Fruit fly (Drosophila melanogaster) whole organism, embryonic: ENCODE measurements around the gene CG34462.

ENCODE experiments used
- CG10366 ChIP-seq: fragments of 200-800 bp; sonication (Bioruptor generic); IDR thresholded peaks from 2 replicates; pipeline ENCODE4 v1.3.6; 2022; ENCODE audit warnings: missing biosample characterization, missing genetic modification characterization
- CG10431 ChIP-seq: fragments of 200-800 bp; sonication (Bioruptor generic); optimal IDR thresholded peaks from 3 replicates; lab custom pipeline; 2018; ENCODE audit warnings: missing biosample characterization, mild to moderate bottlenecking, missing genetic modification characterization
- CG10462 ChIP-seq: fragments of 200-800 bp; sonication (Bioruptor generic); optimal IDR thresholded peaks from 2 replicates; lab custom pipeline; 2016; ENCODE audit warnings: missing biosample characterization, missing genetic modification characterization
- CG11560 ChIP-seq: fragments of 200-800 bp; sonication (Bioruptor generic); IDR thresholded peaks from 3 replicates; pipeline ENCODE4 v1.3.6; 2022; ENCODE audit warnings: missing biosample characterization, missing genetic modification characterization
- CG11695 ChIP-seq: fragments of 200-800 bp; sonication (Bioruptor generic); IDR thresholded peaks from 3 replicates; pipeline ENCODE4 v1.3.6; 2022; ENCODE audit warnings: missing biosample characterization, missing genetic modification characterization
- CG12219 ChIP-seq: fragments of 200-800 bp; sonication (Bioruptor generic); optimal IDR thresholded peaks from 3 replicates; lab custom pipeline; 2018; ENCODE audit warnings: missing biosample characterization, mild to moderate bottlenecking, missing genetic modification characterization
- CG13296 ChIP-seq: fragments of 200-800 bp; sonication (Bioruptor generic); optimal IDR thresholded peaks from 3 replicates; lab custom pipeline; 2018; ENCODE audit warnings: missing biosample characterization, mild to moderate bottlenecking, missing genetic modification characterization
- CG16863 ChIP-seq: fragments of 200-800 bp; sonication (Bioruptor generic); optimal IDR thresholded peaks from 3 replicates; lab custom pipeline; 2016; ENCODE audit warnings: missing biosample characterization, missing genetic modification characterization
- CG17612 ChIP-seq: fragments of 200-800 bp; sonication (Bioruptor generic); IDR thresholded peaks from 2 replicates; pipeline ENCODE4 v1.3.6; 2022; ENCODE audit warnings: missing biosample characterization, missing genetic modification characterization
- CG1792 ChIP-seq: fragments of 200-800 bp; sonication (Bioruptor generic); optimal IDR thresholded peaks from 2 replicates; lab custom pipeline; 2016; ENCODE audit warnings: missing biosample characterization, missing genetic modification characterization
- CG34422 ChIP-seq: fragments of 200-800 bp; sonication (Bioruptor generic); IDR thresholded peaks from 3 replicates; pipeline ENCODE4 v1.3.6; 2022; ENCODE audit warnings: missing biosample characterization, missing genetic modification characterization
- CG42726 ChIP-seq: fragments of 200-800 bp; sonication (Bioruptor generic); IDR thresholded peaks from 2 replicates; pipeline ENCODE4 v1.3.6; 2022; ENCODE audit warnings: missing biosample characterization, missing genetic modification characterization; ENCODE audit not compliant: partially characterized antibody
- CG4360 ChIP-seq: fragments of 200-800 bp; sonication (Bioruptor generic); IDR thresholded peaks from 2 replicates; pipeline ENCODE4 v1.3.6; 2022; ENCODE audit warnings: missing biosample characterization, missing genetic modification characterization
- CG6254 ChIP-seq: fragments of 200-800 bp; sonication (Bioruptor generic); optimal IDR thresholded peaks from 3 replicates; lab custom pipeline; 2017; ENCODE audit warnings: mild to moderate bottlenecking, missing biosample characterization, missing genetic modification reagents, missing genetic modification characterization
- CG6689 ChIP-seq: fragments of 200-800 bp; sonication (Bioruptor generic); IDR thresholded peaks from 2 replicates; pipeline ENCODE4 v1.3.6; 2022; ENCODE audit warnings: missing biosample characterization, missing genetic modification characterization
- CG7786 ChIP-seq: fragments of 200-800 bp; sonication (Bioruptor generic); optimal IDR thresholded peaks from 2 replicates; lab custom pipeline; 2016; ENCODE audit warnings: missing biosample characterization, missing genetic modification characterization
- CG7987 ChIP-seq: fragments of 200-800 bp; sonication (Bioruptor generic); optimal IDR thresholded peaks from 2 replicates; lab custom pipeline; 2018; ENCODE audit warnings: missing biosample characterization, mild to moderate bottlenecking, missing genetic modification characterization, moderate library complexity
- CG8359 ChIP-seq: fragments of 200-800 bp; sonication (Bioruptor generic); optimal IDR thresholded peaks from 2 replicates; lab custom pipeline; 2017; ENCODE audit warnings: missing biosample characterization, mild to moderate bottlenecking, missing genetic modification characterization, borderline replicate concordance
- CG8765 ChIP-seq: fragments of 200-800 bp; sonication (Bioruptor generic); IDR thresholded peaks from 2 replicates; pipeline ENCODE4 v1.3.6; 2022; ENCODE audit warnings: missing biosample characterization, missing genetic modification characterization
- CG9609 ChIP-seq: fragments of 200-800 bp; sonication (Bioruptor generic); optimal IDR thresholded peaks from 3 replicates; lab custom pipeline; 2016; ENCODE audit warnings: missing biosample characterization, missing genetic modification characterization
- CrebB ChIP-seq: fragments of 200-800 bp; sonication (Bioruptor generic); optimal IDR thresholded peaks from 3 replicates; lab custom pipeline; 2018; ENCODE audit warnings: missing biosample characterization, mild to moderate bottlenecking, missing genetic modification characterization
- D ChIP-seq, 2 experiments: fragments of 200-800 bp in 1 of 2; fragments of >200 bp in 1 of 2; sonication (Bioruptor generic) in 1 of 2; optimal IDR thresholded peaks; 2 replicates in 1 of 2; 3 replicates in 1 of 2; lab custom pipeline; 2017; ENCODE audit warnings: mild to moderate bottlenecking in 1 of 2, missing biosample characterization in 1 of 2, missing genetic modification characterization in 1 of 2, missing genetic modification reagents in 1 of 2
- E2f1 ChIP-seq: fragments of 200-800 bp; sonication (Bioruptor generic); IDR thresholded peaks from 2 replicates; pipeline ENCODE4 v1.3.6; 2022; ENCODE audit warnings: missing biosample characterization, missing genetic modification characterization
- ERR ChIP-seq: fragments of 200-800 bp; sonication (Bioruptor generic); optimal IDR thresholded peaks from 2 replicates; lab custom pipeline; 2016; ENCODE audit warnings: missing biosample characterization, missing genetic modification characterization
- HLH3B ChIP-seq: fragments of 200-800 bp; sonication (Bioruptor generic); IDR thresholded peaks from 2 replicates; pipeline ENCODE4 v1.3.6; 2022; ENCODE audit warnings: missing biosample characterization, missing genetic modification characterization
- Hsf ChIP-seq: fragments of 200-800 bp; sonication (Bioruptor generic); optimal IDR thresholded peaks from 3 replicates; lab custom pipeline; 2016; ENCODE audit warnings: missing biosample characterization, missing genetic modification characterization
- MBD-R2 ChIP-seq: fragments of 200-800 bp; sonication (Bioruptor generic); IDR thresholded peaks from 2 replicates; pipeline ENCODE4 v1.3.6; 2022; ENCODE audit warnings: missing biosample characterization, missing genetic modification characterization
- MTF-1 ChIP-seq: fragments of 200-800 bp; sonication (Bioruptor generic); optimal IDR thresholded peaks from 2 replicates; lab custom pipeline; 2018; ENCODE audit warnings: missing biosample characterization, mild to moderate bottlenecking, missing genetic modification characterization, borderline replicate concordance
- Nf-YC ChIP-seq: fragments of 200-800 bp; optimal IDR thresholded peaks from 3 replicates; lab custom pipeline; 2019; ENCODE audit warnings: missing biosample characterization, mild to moderate bottlenecking, missing genetic modification characterization, moderate library complexity
- NfI ChIP-seq: fragments of 200-800 bp; sonication (Bioruptor generic); optimal IDR thresholded peaks from 3 replicates; lab custom pipeline; 2018; ENCODE audit warnings: missing biosample characterization, mild to moderate bottlenecking, missing genetic modification characterization, moderate library complexity
- Rfx ChIP-seq: fragments of 200-800 bp; sonication (Bioruptor generic); IDR thresholded peaks from 2 replicates; pipeline ENCODE4 v1.3.6; 2022; ENCODE audit warnings: missing biosample characterization, missing genetic modification characterization
- ato ChIP-seq: fragments of 200-800 bp; sonication (Bioruptor generic); IDR thresholded peaks from 2 replicates; pipeline ENCODE4 v1.3.6; 2022; ENCODE audit warnings: missing biosample characterization, missing genetic modification characterization; ENCODE audit not compliant: partially characterized antibody
- az2 ChIP-seq: fragments of 200-800 bp; sonication (Bioruptor generic); optimal IDR thresholded peaks from 3 replicates; lab custom pipeline; 2016; ENCODE audit warnings: missing biosample characterization, missing genetic modification characterization
- bbx ChIP-seq: fragments of 200-800 bp; sonication (Bioruptor generic); IDR thresholded peaks from 2 replicates; pipeline ENCODE4 v1.3.6; 2022; ENCODE audit warnings: missing biosample characterization, missing genetic modification characterization; ENCODE audit not compliant: partially characterized antibody
- chinmo ChIP-seq: fragments of 200-800 bp; sonication (Bioruptor generic); IDR thresholded peaks from 4 replicates; pipeline ENCODE4 v1.3.6; 2022; ENCODE audit warnings: missing biosample characterization, missing genetic modification characterization; ENCODE audit not compliant: partially characterized antibody
- crol ChIP-seq: fragments of 200-800 bp; sonication (Bioruptor generic); IDR thresholded peaks from 2 replicates; pipeline ENCODE4 v1.3.6; 2022; ENCODE audit warnings: missing biosample characterization, missing genetic modification characterization
- exex ChIP-seq: fragments of 200-800 bp; sonication (Bioruptor generic); optimal IDR thresholded peaks from 4 replicates; lab custom pipeline; 2018; ENCODE audit warnings: missing biosample characterization, mild to moderate bottlenecking, missing genetic modification characterization, moderate library complexity
- jumu ChIP-seq: fragments of 200-800 bp; sonication (Bioruptor generic); optimal IDR thresholded peaks from 3 replicates; lab custom pipeline; 2016; ENCODE audit warnings: missing biosample characterization, missing genetic modification characterization
- nerfin-1 ChIP-seq: fragments of 200-800 bp; sonication (Bioruptor generic); optimal IDR thresholded peaks from 3 replicates; lab custom pipeline; 2019; ENCODE audit warnings: missing biosample characterization, mild to moderate bottlenecking, missing genetic modification characterization, moderate library complexity
- pho ChIP-seq: fragments of 200-800 bp; sonication (Bioruptor generic); optimal IDR thresholded peaks from 2 replicates; lab custom pipeline; 2016; ENCODE audit warnings: missing biosample characterization, missing genetic modification characterization
- phol ChIP-seq: fragments of 200-800 bp; sonication (Bioruptor generic); optimal IDR thresholded peaks from 3 replicates; lab custom pipeline; 2018; ENCODE audit warnings: missing biosample characterization, mild to moderate bottlenecking, missing genetic modification characterization, moderate library complexity
- psq ChIP-seq: fragments of 200-800 bp; sonication (Bioruptor generic); optimal IDR thresholded peaks from 2 replicates; lab custom pipeline; 2017; ENCODE audit warnings: missing biosample characterization, missing genetic modification characterization
- rib ChIP-seq: fragments of 200-800 bp; sonication (Bioruptor generic); IDR thresholded peaks from 2 replicates; pipeline ENCODE4 v1.3.6; 2022; ENCODE audit warnings: missing biosample characterization, missing genetic modification characterization
- scrt ChIP-seq: fragments of 200-800 bp; sonication (Bioruptor generic); optimal IDR thresholded peaks from 2 replicates; lab custom pipeline; 2018; ENCODE audit warnings: missing biosample characterization, mild to moderate bottlenecking, missing genetic modification characterization, moderate library complexity
- sima ChIP-seq: fragments of 200-800 bp; sonication (Bioruptor generic); optimal IDR thresholded peaks from 2 replicates; lab custom pipeline; 2016; ENCODE audit warnings: missing biosample characterization, missing genetic modification characterization
- slp2 ChIP-seq: fragments of 200-800 bp; sonication (Bioruptor generic); optimal IDR thresholded peaks from 2 replicates; lab custom pipeline; 2016; ENCODE audit warnings: missing biosample characterization, missing genetic modification characterization
- sqz ChIP-seq: fragments of 200-800 bp; sonication (Bioruptor generic); optimal IDR thresholded peaks from 3 replicates; lab custom pipeline; 2018; ENCODE audit warnings: missing biosample characterization, mild to moderate bottlenecking, missing genetic modification characterization
- wdn ChIP-seq: fragments of 200-800 bp; sonication (Bioruptor generic); IDR thresholded peaks from 2 replicates; pipeline ENCODE4 v1.3.6; 2022; ENCODE audit warnings: missing biosample characterization, missing genetic modification characterization

Gene CG34462

dm6 chr3L:8346100-8346980 lies 18.0 kb downstream of the CG34462 start, which contains the start of the genes CG7182 and GAPcenA (continued):
- peak; percentile 97 for TF ChIP-seq CG11560
- no peak for TF ChIP-seq ERR (GFP tag; lab: Kevin White, UChicago)
- TF ChIP-seq NfI (GFP tag; lab: Kevin White, UChicago), result peak; percentile 75
- TF ChIP-seq CG9609 (GFP tag; lab: Kevin White, UChicago), result peak; percentile 16
- TF ChIP-seq jumu (GFP tag; lab: Kevin White, UChicago), result peak; percentile 26
- peak; percentile 39 for TF ChIP-seq pho (GFP tag; lab: Kevin White, UChicago)
- TF ChIP-seq CG12219 (GFP tag; lab: Kevin White, UChicago), result no peak
- no peak for TF ChIP-seq CG8765 (GFP tag; lab: Robert Waterston, UW)
- TF ChIP-seq exex (tag; lab: Kevin White, UChicago), result peak; percentile 31
- TF ChIP-seq Hsf, result peak; percentile 36
- TF ChIP-seq CG7786 (GFP tag; lab: Kevin White, UChicago), result no peak
- TF ChIP-seq MBD-R2 (GFP tag; lab: Robert Waterston, UW), result peak; percentile 53
- TF ChIP-seq rib (GFP tag; lab: Robert Waterston, UW), result no peak
- TF ChIP-seq MTF-1 (GFP tag; lab: Kevin White, UChicago), result no peak
- peak; percentile 76 for TF ChIP-seq sqz
- no peak for TF ChIP-seq CrebB (tag; lab: Kevin White, UChicago)
- TF ChIP-seq CG13296 (GFP tag; lab: Kevin White, UChicago), result peak; percentile 57
- TF ChIP-seq CG10431 (GFP tag; lab: Kevin White, UChicago), result peak; percentile 45
- TF ChIP-seq CG6254 (GFP tag; lab: Kevin White, UChicago), result no peak
- no peak for TF ChIP-seq CG4360
- TF ChIP-seq CG10366 (GFP tag; lab: Robert Waterston, UW), result peak; percentile 44
- peak; percentile 77 for TF ChIP-seq Nf-YC
- no peak for TF ChIP-seq CG8359 (GFP tag; lab: Kevin White, UChicago)
- no peak for TF ChIP-seq sima (GFP tag; lab: Kevin White, UChicago)
- TF ChIP-seq nerfin-1 (tag; lab: Kevin White, UChicago), result peak; percentile 67
- peak; percentile 0 for TF ChIP-seq slp2 (GFP tag; lab: Kevin White, UChicago)
- no peak for TF ChIP-seq D (optimal IDR thresholded peaks at IDR 0.05; lab: Kevin White, UChicago)
- peak; percentile 53 for TF ChIP-seq D (GFP tag; optimal IDR thresholded peaks at IDR 0.05; lab: Kevin White, UChicago)
- peak; percentile 80; the same call in 1 of the 3 replicates for TF ChIP-seq CG34422 (GFP tag; lab: Robert Waterston, UW)
- peak; percentile 38; the same call in 1 of the 2 replicates for TF ChIP-seq bbx (GFP tag; lab: Robert Waterston, UW)
- no peak for TF ChIP-seq CG17612 (GFP tag; lab: Robert Waterston, UW)
- peak; percentile 77 for TF ChIP-seq phol (tag; lab: Kevin White, UChicago)
- TF ChIP-seq CG1792 (GFP tag; lab: Kevin White, UChicago), result no peak
- TF ChIP-seq psq, result peak; percentile 17
- TF ChIP-seq CG6689 (GFP tag; lab: Robert Waterston, UW), result peak; percentile 52; the same call in 1 of the 2 replicates
- TF ChIP-seq az2 (GFP tag; lab: Kevin White, UChicago), result peak; percentile 51
- TF ChIP-seq HLH3B (GFP tag; lab: Robert Waterston, UW), result peak; percentile 54; the same call in 1 of the 2 replicates
- TF ChIP-seq scrt (GFP tag; lab: Kevin White, UChicago), result peak; percentile 48
- TF ChIP-seq CG7987 (GFP tag; lab: Kevin White, UChicago), result no peak
- no peak for TF ChIP-seq CG11695 (GFP tag; lab: Robert Waterston, UW)
- no peak for TF ChIP-seq CG16863
- no peak for TF ChIP-seq wdn (GFP tag; lab: Robert Waterston, UW)
- no peak for TF ChIP-seq CG42726 (GFP tag; lab: Robert Waterston, UW)
- peak; percentile 99 for TF ChIP-seq crol (GFP tag; lab: Robert Waterston, UW)
- peak; percentile 45 for TF ChIP-seq CG10462 (GFP tag; lab: Kevin White, UChicago)
- peak; percentile 33; the same call in 1 of the 2 replicates for TF ChIP-seq ato (GFP tag; lab: Robert Waterston, UW)
- TF ChIP-seq chinmo, result peak; percentile 76; the same call in 1 of the 4 replicates
- TF ChIP-seq E2f1 (GFP tag; lab: Robert Waterston, UW), result peak; percentile 63
- peak; percentile 64 for TF ChIP-seq Rfx (GFP tag; lab: Robert Waterston, UW)
